Worm (Caenorhabditis elegans) whole organism, early embryonic: ENCODE measurements around the gene igeg-2.

ENCODE experiments used
- B0310.2 ChIP-seq: sonication (generic microtip); optimal IDR thresholded peaks from 2 replicates; lab custom pipeline; 2016; ENCODE audit warnings: mild to moderate bottlenecking, missing genetic modification characterization, missing compliant biosample characterization
- F13C5.2 ChIP-seq: sonication (generic microtip); optimal IDR thresholded peaks from 2 replicates; lab custom pipeline; 2017; ENCODE audit warnings: mild to moderate bottlenecking, missing genetic modification characterization, inconsistent platforms, missing compliant biosample characterization
- ceh-36 ChIP-seq: sonication (generic microtip); optimal IDR thresholded peaks from 2 replicates; lab custom pipeline; 2016; ENCODE audit warnings: missing genetic modification characterization, inconsistent platforms, missing compliant biosample characterization
- ets-7 ChIP-seq: sonication (generic microtip); optimal IDR thresholded peaks from 2 replicates; lab custom pipeline; 2016; ENCODE audit warnings: missing genotype, missing genetic modification characterization, missing compliant biosample characterization
- flt-1 ChIP-seq: fragments of 200-800 bp; sonication (Bioruptor generic); IDR thresholded peaks from 2 replicates; pipeline ENCODE4 v1.3.6; 2022; ENCODE audit warnings: missing genetic modification characterization, missing compliant biosample characterization
- hmbx-1 ChIP-seq: sonication (generic microtip); optimal IDR thresholded peaks from 2 replicates; lab custom pipeline; 2016; ENCODE audit warnings: mild to moderate bottlenecking, missing genetic modification characterization, missing compliant biosample characterization
- hmg-4 ChIP-seq: fragments of 200-800 bp; sonication (Bioruptor generic); optimal IDR thresholded peaks from 2 replicates; lab custom pipeline; 2018; ENCODE audit warnings: mild to moderate bottlenecking, missing genetic modification characterization, missing compliant biosample characterization
- hnd-1 ChIP-seq: sonication (generic microtip); optimal IDR thresholded peaks from 2 replicates; lab custom pipeline; 2016; ENCODE audit warnings: missing genetic modification characterization, missing compliant biosample characterization
- pes-1 ChIP-seq: fragments of 200-800 bp; sonication (Bioruptor generic); IDR thresholded peaks from 2 replicates; pipeline ENCODE4 v1.3.6; 2022; ENCODE audit warnings: missing genetic modification reagents, missing genetic modification characterization, missing compliant biosample characterization
- scrt-1 ChIP-seq: fragments of 200-800 bp; sonication (Bioruptor generic); IDR thresholded peaks from 2 replicates; pipeline ENCODE4 v1.3.6; 2022; ENCODE audit warnings: missing genetic modification characterization, missing compliant biosample characterization
- sea-1 ChIP-seq: fragments of 200-800 bp; sonication (Bioruptor generic); conservative IDR thresholded peaks from 2 replicates; pipeline ENCODE4 v1.3.6; 2022; ENCODE audit warnings: missing genetic modification characterization, missing compliant biosample characterization
- tbx-11 ChIP-seq: fragments of 200-800 bp; sonication (Bioruptor generic); IDR thresholded peaks from 2 replicates; pipeline ENCODE4 v1.3.6; 2022; ENCODE audit warnings: missing genetic modification characterization, missing compliant biosample characterization
- tbx-37 ChIP-seq: fragments of 200-800 bp; sonication (Bioruptor generic); conservative IDR thresholded peaks from 2 replicates; pipeline ENCODE4 v1.3.6; 2022; ENCODE audit warnings: missing genetic modification reagents, missing genetic modification characterization, missing compliant biosample characterization
- tra-4 ChIP-seq: sonication (generic microtip); optimal IDR thresholded peaks from 2 replicates; lab custom pipeline; 2017; ENCODE audit warnings: missing genetic modification characterization, missing compliant biosample characterization

Gene igeg-2

DNA sequence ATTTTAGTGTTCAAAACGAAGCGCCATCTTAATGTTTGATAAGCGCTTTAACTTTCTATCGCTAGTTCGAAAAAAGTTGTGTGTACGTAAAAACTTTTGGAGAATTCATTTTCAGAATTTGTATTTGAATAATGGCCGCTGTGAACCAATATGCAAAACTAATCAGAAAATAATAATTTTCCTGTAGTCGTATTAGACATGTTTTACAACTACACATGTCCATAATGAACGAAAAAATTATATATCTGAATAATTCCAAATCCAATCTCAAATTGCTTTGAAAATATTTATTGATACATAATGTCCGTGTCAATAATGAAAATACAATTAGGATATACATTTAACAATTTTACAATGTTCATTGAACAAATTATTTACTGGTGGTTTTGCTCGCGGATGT lies 39.7 kb downstream of the igeg-2 start:
- TF ChIP-seq hmg-4 (GFP tag; lab: Kevin White, UChicago) = no peak
- TF ChIP-seq scrt-1 (GFP tag; lab: Robert Waterston, UW) = no peak
- no peak for TF ChIP-seq hnd-1 (tag; lab: Kevin White, UChicago)
- TF ChIP-seq tra-4 = no peak
- TF ChIP-seq hmbx-1 (tag; lab: Kevin White, UChicago) = no peak
- TF ChIP-seq tbx-11 = no peak
- TF ChIP-seq F13C5.2 (tag; lab: Kevin White, UChicago) = no peak
- TF ChIP-seq ceh-36 (tag; lab: Kevin White, UChicago) = no peak

DNA sequence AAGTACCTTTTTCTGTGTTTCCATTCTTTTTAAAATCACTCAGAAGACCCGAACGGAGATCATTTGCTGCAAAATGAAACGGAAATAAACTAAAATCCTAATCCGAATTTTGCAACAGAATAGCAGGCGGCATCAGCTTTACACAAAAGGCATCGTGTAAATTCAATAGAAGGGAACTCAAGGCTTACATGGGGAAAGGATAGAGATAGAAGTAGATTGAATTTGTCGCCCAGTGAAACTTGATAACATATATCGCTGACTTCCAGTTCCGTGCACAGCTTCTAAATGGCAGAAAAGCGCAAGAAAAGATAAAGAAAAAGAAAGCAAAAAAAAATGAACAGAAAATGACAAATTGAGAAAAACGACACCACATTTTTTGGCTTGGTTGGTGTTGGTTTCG lies 40.5 kb downstream of the igeg-2 start, which contains the start of gene slo-2:
slo-2 (minus strand) TSS at position 24 of the 400 bp plus-strand sequence.
- TF ChIP-seq flt-1 (no peak), pes-1 (no peak), ceh-36 (tag; lab: Kevin White, UChicago) (no peak), hmbx-1 (tag; lab: Kevin White, UChicago) (no peak), tbx-37 (no peak), ets-7 (no peak), B0310.2 (no peak), tra-4 (no peak), hmg-4 (GFP tag; lab: Kevin White, UChicago) (no peak), sea-1 (GFP tag; lab: Robert Waterston, UW) (no peak)

DNA sequence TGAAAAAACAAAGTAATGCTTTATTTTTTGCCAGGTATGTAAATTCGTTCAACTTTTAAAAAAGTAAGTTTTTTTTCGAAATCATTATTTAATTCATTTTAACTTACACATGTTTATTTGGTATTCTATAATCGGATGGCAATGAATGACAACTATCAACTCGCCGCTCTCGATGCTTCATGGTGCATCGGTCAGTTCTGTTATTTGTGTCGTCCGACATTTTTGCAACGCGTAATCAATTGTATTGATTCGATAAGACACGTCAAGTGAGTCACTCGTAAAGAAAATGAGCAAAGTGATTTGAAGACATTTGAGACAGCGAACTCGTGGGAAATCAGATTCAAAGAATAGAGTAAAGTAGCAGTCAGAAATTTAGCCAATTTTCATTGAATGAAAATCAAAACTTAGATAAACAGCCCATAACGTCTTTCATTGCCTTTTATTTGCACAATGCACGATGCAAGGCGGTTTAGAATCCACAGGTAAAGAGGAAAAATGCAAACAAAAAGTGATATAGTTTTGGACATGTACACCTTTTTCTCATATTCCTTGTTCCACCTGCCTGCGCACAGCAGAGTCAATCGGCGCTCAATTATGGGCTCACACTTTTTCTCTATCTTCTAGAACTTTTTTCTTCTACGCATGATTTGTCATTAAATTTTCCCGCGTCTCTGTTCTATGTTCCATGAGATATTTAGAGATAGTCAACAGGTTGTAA lies 45.8 kb downstream of the igeg-2 start:
- no peak for TF ChIP-seq tra-4
